Worm (Caenorhabditis elegans): ENCODE measurements around the gene R107.2.

The R107.2 gene

ce11 chrIII:9077708-9078107 is 32.0 kb upstream of the R107.2 start, which contains the start of gene F02A9.1:
F02A9.1 (minus strand) TSS chrIII:9077808.
- TF ChIP-seq ceh-44 (GFP tag; IDR thresholded peaks at IDR 0.05): no peak

ce11 chrIII:9075539-9075938 is 29.8 kb upstream of the R107.2 start, which contains the start of gene F02A9.7:
F02A9.7 (minus strand) TSS chrIII:9075639.
- TF ChIP-seq ceh-62 (tag; optimal IDR thresholded peaks at IDR 0.05) (no peak), T26A8.4 (GFP tag; IDR thresholded peaks at IDR 0.05) (no peak), ZK337.2 (GFP tag; IDR thresholded peaks at IDR 0.05) (no peak), daf-12 (tag; optimal IDR thresholded peaks at IDR 0.05) (no peak), ceh-44 (GFP tag; IDR thresholded peaks at IDR 0.05) (no peak), Y5F2A.4 (GFP tag; optimal IDR thresholded peaks at IDR 0.05) (no peak), ZK546.5 (tag; optimal IDR thresholded peaks at IDR 0.05) (no peak), skn-1 (tag; optimal IDR thresholded peaks at IDR 0.05) (no peak), nhr-6 (tag; optimal IDR thresholded peaks at IDR 0.05) (no peak), madf-9 (GFP tag; conservative IDR thresholded peaks at IDR 0.05) (no peak), Y105C5A.15 (GFP tag; IDR thresholded peaks at IDR 0.05) (no peak), mxl-2 (GFP tag; conservative IDR thresholded peaks at IDR 0.05) (no peak), spr-3 (GFP tag; optimal IDR thresholded peaks at IDR 0.05) (no peak), zag-1 (tag; optimal IDR thresholded peaks at IDR 0.05) (no peak), ceh-32 (tag; optimal IDR thresholded peaks at IDR 0.05; ENCODE audit: poor library complexity) (no peak), F37D6.2 (tag; optimal IDR thresholded peaks at IDR 0.05) (no peak), nhr-48 (tag; optimal IDR thresholded peaks at IDR 0.05) (no peak), zip-11 (GFP tag; IDR thresholded peaks at IDR 0.05) (no peak), nhr-41 (GFP tag; IDR thresholded peaks at IDR 0.05) (no peak), F26F4.8 (GFP tag; conservative IDR thresholded peaks at IDR 0.05) (no peak)

- TF ChIP-seq cey-2 (tag; optimal IDR thresholded peaks at IDR 0.05; ENCODE audit: borderline replicate concordance, insufficient read depth): no peak
- TF ChIP-seq duxl-1 (tag; optimal IDR thresholded peaks at IDR 0.05; ENCODE audit: poor library complexity): no peak
- TF ChIP-seq hmg-1.1 (GFP tag; IDR thresholded peaks at IDR 0.05): no peak
- TF ChIP-seq unc-62 (GFP tag; optimal IDR thresholded peaks at IDR 0.05 in 1 of 2): peak in 1 of 2 experiments; percentile 93
- TF ChIP-seq unc-62 (tag; optimal IDR thresholded peaks at IDR 0.05): no peak
These were observed 27.0 kb upstream of the R107.2 start for ce11 chrIII:9072704-9073103.

ce11 chrIII:9071372-9071771 is 25.6 kb upstream of the R107.2 start, which contains the start of gene lin-12:
lin-12 (minus strand) TSS chrIII:9071472.
- TF ChIP-seq rbr-2 (tag; optimal IDR thresholded peaks at IDR 0.05) (no peak), lsy-2 (tag; optimal IDR thresholded peaks at IDR 0.05) (no peak), zfp-2 (tag; optimal IDR thresholded peaks at IDR 0.05) (no peak), lin-38 (GFP tag; IDR thresholded peaks at IDR 0.05) (no peak), nhr-102 (tag; optimal IDR thresholded peaks at IDR 0.05) (no peak)

ce11 chrIII:9069712-9070111 is 24.0 kb upstream of the R107.2 start:
- peak; percentile 71 for TF ChIP-seq aha-1 (tag)
- peak; percentile 1 for TF ChIP-seq dve-1 (tag; optimal IDR thresholded peaks at IDR 0.05; ENCODE audit: insufficient read depth)
- TF ChIP-seq dmd-6 (GFP tag; IDR thresholded peaks at IDR 0.05): no peak
- peak; percentile 59 for TF ChIP-seq pqm-1 (tag; optimal IDR thresholded peaks at IDR 0.05)
- TF ChIP-seq dmd-8 (GFP tag; IDR thresholded peaks at IDR 0.05): no peak
